Fruit fly (Drosophila melanogaster) whole organism, wandering third instar larva: ENCODE results near the gene CG10405.

Experiments used
- Abd-B ChIP-seq: fragments of >200 bp; optimal IDR thresholded peaks from 2 replicates; lab custom pipeline; 2017; ENCODE audit warnings: missing biosample characterization, missing genetic modification characterization
- CG32264 ChIP-seq: fragments of 200-800 bp; sonication (Bioruptor generic); optimal IDR thresholded peaks from 2 replicates; lab custom pipeline; 2016; ENCODE audit warnings: missing biosample characterization, missing genetic modification characterization
- CG9705 ChIP-seq: fragments of 200-800 bp; sonication (Bioruptor generic); optimal IDR thresholded peaks from 2 replicates; lab custom pipeline; 2018; ENCODE audit warnings: missing biosample characterization, mild to moderate bottlenecking, missing genetic modification characterization
- CrebA ChIP-seq: fragments of 200-800 bp; sonication (Bioruptor generic); optimal IDR thresholded peaks from 2 replicates; lab custom pipeline; 2016; ENCODE audit warnings: missing biosample characterization, mild to moderate bottlenecking, missing genetic modification characterization, borderline replicate concordance
- Dfd ChIP-seq: fragments of >200 bp; optimal IDR thresholded peaks from 2 replicates; lab custom pipeline; 2017; ENCODE audit warnings: missing biosample characterization, missing genetic modification characterization
- Dif ChIP-seq: fragments of 200-275, 200-300 bp; sonication (Bioruptor generic); optimal IDR thresholded peaks from 2 replicates; lab custom pipeline; 2018; ENCODE audit warnings: missing biosample characterization, missing genetic modification characterization; ENCODE audit not compliant: partially characterized antibody
- GATAd ChIP-seq: sonication (Bioruptor generic); optimal IDR thresholded peaks from 2 replicates; lab custom pipeline; 2016; ENCODE audit warnings: missing biosample characterization, missing genetic modification characterization
- HLH106 ChIP-seq: fragments of 200-800 bp; optimal IDR thresholded peaks from 3 replicates; lab custom pipeline; 2019; ENCODE audit warnings: missing biosample characterization, mild to moderate bottlenecking, missing genetic modification characterization, moderate library complexity
- Hnf4 ChIP-seq: fragments of 200-800 bp; sonication (Bioruptor generic); optimal IDR thresholded peaks from 2 replicates; lab custom pipeline; 2016; ENCODE audit warnings: missing biosample characterization, mild to moderate bottlenecking, missing genetic modification characterization
- Hr78 ChIP-seq: fragments of >200 bp; optimal IDR thresholded peaks from 2 replicates; lab custom pipeline; 2017; ENCODE audit warnings: missing biosample characterization, missing genetic modification characterization
- Hr83 ChIP-seq: fragments of 200-300 bp; sonication (Bioruptor generic); optimal IDR thresholded peaks from 2 replicates; lab custom pipeline; 2016; ENCODE audit warnings: missing biosample characterization, mild to moderate bottlenecking, missing genetic modification characterization, moderate library complexity; ENCODE audit not compliant: poor library complexity, severe bottlenecking
- Jra ChIP-seq: sonication (Bioruptor generic); optimal IDR thresholded peaks from 2 replicates; lab custom pipeline; 2016; ENCODE audit warnings: missing biosample characterization, missing genetic modification characterization
- Mio ChIP-seq: sonication (Bioruptor generic); optimal IDR thresholded peaks from 2 replicates; lab custom pipeline; 2016; ENCODE audit warnings: missing biosample characterization, missing genetic modification characterization
- Myc ChIP-seq: fragments of >200 bp; optimal IDR thresholded peaks from 2 replicates; lab custom pipeline; 2017
- N ChIP-seq: fragments of >200 bp; optimal IDR thresholded peaks from 2 replicates; lab custom pipeline; 2018; ENCODE audit warnings: missing biosample characterization, missing external identifiers, missing genetic modification characterization
- OdsH ChIP-seq: fragments of 200-800 bp; sonication (Bioruptor generic); optimal IDR thresholded peaks from 2 replicates; lab custom pipeline; 2016; ENCODE audit warnings: missing biosample characterization, mild to moderate bottlenecking, missing genetic modification characterization
- Rel ChIP-seq, 2 experiments: fragments of 200-800 bp; sonication (Bioruptor generic) in 1 of 2; optimal IDR thresholded peaks; 2 replicates in 1 of 2; 3 replicates in 1 of 2; lab custom pipeline; 2016 to 2019; ENCODE audit warnings: mild to moderate bottlenecking in 2 of 2, missing biosample characterization in 2 of 2, missing genetic modification characterization in 2 of 2, moderate library complexity in 1 of 2
- Sp1 ChIP-seq: fragments of 200-800 bp; sonication (Bioruptor generic); optimal IDR thresholded peaks from 3 replicates; lab custom pipeline; 2019; ENCODE audit warnings: missing biosample characterization, mild to moderate bottlenecking, missing genetic modification characterization, moderate library complexity
- Vsx2 ChIP-seq: fragments of 200-300, 225-300 bp; sonication (Bioruptor generic); optimal IDR thresholded peaks from 2 replicates; lab custom pipeline; 2018; ENCODE audit warnings: missing biosample characterization, missing genetic modification characterization; ENCODE audit not compliant: partially characterized antibody
- br ChIP-seq: fragments of 200-800 bp; sonication (Bioruptor generic); optimal IDR thresholded peaks from 2 replicates; lab custom pipeline; 2016; ENCODE audit warnings: missing biosample characterization, missing genetic modification characterization
- brk ChIP-seq: fragments of 200-800 bp; sonication (Bioruptor generic); optimal IDR thresholded peaks from 2 replicates; lab custom pipeline; 2016; ENCODE audit warnings: missing biosample characterization, mild to moderate bottlenecking, missing genetic modification characterization
- dl ChIP-seq, 2 experiments: fragments of 175-275, 200-275 bp in 1 of 2; fragments of 200-275 bp in 1 of 2; sonication (Bioruptor generic); optimal IDR thresholded peaks; lab custom pipeline; 2018; ENCODE audit warnings: mild to moderate bottlenecking in 2 of 2, missing biosample characterization in 2 of 2, missing genetic modification characterization in 2 of 2, moderate library complexity in 2 of 2; ENCODE audit not compliant: partially characterized antibody in 2 of 2, insufficient read depth in 1 of 2
- dmrt93B ChIP-seq: fragments of 200-800 bp; sonication (Bioruptor generic); optimal IDR thresholded peaks from 2 replicates; lab custom pipeline; 2018; ENCODE audit warnings: missing biosample characterization, mild to moderate bottlenecking, missing genetic modification characterization
- dsf ChIP-seq: sonication (Bioruptor generic); optimal IDR thresholded peaks from 2 replicates; lab custom pipeline; 2016; ENCODE audit warnings: missing biosample characterization, missing genetic modification characterization, borderline replicate concordance
- ey ChIP-seq: fragments of 200-800 bp; sonication (Bioruptor generic); optimal IDR thresholded peaks from 2 replicates; lab custom pipeline; 2016; ENCODE audit warnings: missing biosample characterization, missing genetic modification characterization
- foxo ChIP-seq, 2 experiments: fragments of 200-800 bp; sonication (Bioruptor generic); optimal IDR thresholded peaks; 2 replicates in 1 of 2; 3 replicates in 1 of 2; lab custom pipeline; 2016 to 2017; ENCODE audit warnings: missing biosample characterization in 2 of 2, missing genetic modification characterization in 2 of 2
- fru ChIP-seq: fragments of 200-800 bp; sonication (Bioruptor generic); optimal IDR thresholded peaks from 3 replicates; lab custom pipeline; 2016; ENCODE audit warnings: missing biosample characterization, mild to moderate bottlenecking, missing genetic modification characterization
- h ChIP-seq: fragments of 200-800 bp; sonication (Bioruptor generic); optimal IDR thresholded peaks from 3 replicates; lab custom pipeline; 2016; ENCODE audit warnings: missing biosample characterization, mild to moderate bottlenecking, missing genetic modification characterization
- jim ChIP-seq: fragments of 175-275, 200-325 bp; sonication (Bioruptor generic); optimal IDR thresholded peaks from 2 replicates; lab custom pipeline; 2016; ENCODE audit warnings: missing biosample characterization, mild to moderate bottlenecking, missing genetic modification characterization
- lola ChIP-seq: fragments of >200 bp; optimal IDR thresholded peaks from 2 replicates; lab custom pipeline; 2017; ENCODE audit warnings: missing biosample characterization, missing genetic modification characterization
- pan ChIP-seq: fragments of >200 bp; optimal IDR thresholded peaks from 2 replicates; lab custom pipeline; 2017
- psq ChIP-seq: fragments of 200-800 bp; sonication (Bioruptor generic); optimal IDR thresholded peaks from 3 replicates; lab custom pipeline; 2017; ENCODE audit warnings: missing biosample characterization, mild to moderate bottlenecking, missing genetic modification characterization, moderate library complexity
- rgr ChIP-seq: fragments of 200-800 bp; sonication (Bioruptor generic); optimal IDR thresholded peaks from 3 replicates; lab custom pipeline; 2016; ENCODE audit warnings: missing biosample characterization, mild to moderate bottlenecking, missing genetic modification characterization
- sage ChIP-seq: fragments of 200-800 bp; sonication (Bioruptor generic); optimal IDR thresholded peaks from 2 replicates; lab custom pipeline; 2016; ENCODE audit warnings: missing biosample characterization, mild to moderate bottlenecking, missing genetic modification characterization
- sv ChIP-seq: fragments of 200-800 bp; sonication (Bioruptor generic); optimal IDR thresholded peaks from 3 replicates; lab custom pipeline; 2016; ENCODE audit warnings: missing biosample characterization, missing genetic modification characterization
- tai ChIP-seq: sonication (Bioruptor generic); optimal IDR thresholded peaks from 2 replicates; lab custom pipeline; 2016; ENCODE audit warnings: missing biosample characterization, missing genetic modification characterization
- usp ChIP-seq: fragments of >200 bp; optimal IDR thresholded peaks from 2 replicates; lab custom pipeline; 2017; ENCODE audit warnings: missing biosample characterization, missing genetic modification characterization
- woc ChIP-seq: sonication (Bioruptor generic); optimal IDR thresholded peaks from 2 replicates; lab custom pipeline; 2016; ENCODE audit warnings: missing biosample characterization, mild to moderate bottlenecking, missing genetic modification characterization

CG10405 gene

DNA sequence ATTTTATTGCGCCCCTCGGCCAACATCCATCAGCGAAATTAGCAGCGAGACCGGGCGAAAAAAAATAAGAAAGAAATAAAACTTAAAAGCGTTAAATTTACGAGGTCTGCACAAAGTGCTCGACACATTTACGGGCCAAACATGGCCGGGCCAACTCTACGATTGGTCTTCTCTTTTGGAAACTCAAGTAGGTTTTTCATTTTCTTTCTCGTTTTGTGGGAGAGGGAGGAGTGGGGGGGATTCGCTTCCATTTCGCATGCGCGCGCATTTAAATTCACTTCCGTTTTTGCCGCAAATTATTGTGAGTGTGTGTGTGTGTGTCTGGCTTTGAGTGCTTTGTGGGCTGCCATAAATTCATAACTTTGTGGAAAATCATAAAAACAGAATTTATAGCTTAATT lies 26.8 kb upstream of the CG10405 start:
- TF ChIP-seq Mio (GFP tag; lab: Kevin White, UChicago) = no peak

DNA sequence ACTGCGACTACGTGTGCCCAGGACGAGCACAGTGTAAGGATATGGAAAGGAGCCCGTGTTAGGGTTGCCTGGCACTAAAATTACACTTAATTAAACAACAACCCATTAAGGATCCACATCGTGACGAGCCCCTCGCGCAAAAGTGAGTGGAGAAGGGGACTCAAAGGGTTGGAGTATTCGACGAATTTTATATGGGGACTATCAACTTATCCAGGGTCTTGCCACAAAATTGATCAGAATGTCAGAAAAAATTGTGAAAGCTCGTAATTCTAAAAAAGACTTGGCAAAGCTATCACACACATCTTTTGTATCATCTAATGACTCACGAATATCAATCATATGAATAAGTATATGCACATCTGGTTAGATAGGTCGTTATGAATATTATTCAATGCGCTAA lies 23.9 kb upstream of the CG10405 start, which contains the start of gene CG31279:
CG31279 (plus strand) TSS at position 301 of the 400 bp plus-strand sequence.
- TF ChIP-seq OdsH (GFP tag; lab: Kevin White, UChicago) (no peak), br (no peak), h (no peak), fru (GFP tag; lab: Kevin White, UChicago) (no peak), sage (GFP tag; lab: Kevin White, UChicago) (no peak), Jra (GFP tag; lab: Kevin White, UChicago) (no peak), Rel (GFP tag; optimal IDR thresholded peaks at IDR 0.05; lab: Kevin White, UChicago) (no peak), Rel (tag; optimal IDR thresholded peaks at IDR 0.05; lab: Kevin White, UChicago) (no peak), GATAd (GFP tag; lab: Kevin White, UChicago) (no peak), Mio (GFP tag; lab: Kevin White, UChicago) (no peak), HLH106 (tag; lab: Kevin White, UChicago) (no peak), Dif (GFP tag; lab: Kevin White, UChicago) (no peak), Myc (lab: Kevin White, UChicago) (no peak), ey (no peak), jim (GFP tag; lab: Kevin White, UChicago) (no peak), Sp1 (GFP tag; lab: Kevin White, UChicago) (no peak), dl (GFP tag; optimal IDR thresholded peaks at IDR 0.05; lab: Kevin White, UChicago; ENCODE audit: insufficient read depth in 1 of 2, partially characterized antibody in 2 of 2) (no peak), usp (no peak)

DNA sequence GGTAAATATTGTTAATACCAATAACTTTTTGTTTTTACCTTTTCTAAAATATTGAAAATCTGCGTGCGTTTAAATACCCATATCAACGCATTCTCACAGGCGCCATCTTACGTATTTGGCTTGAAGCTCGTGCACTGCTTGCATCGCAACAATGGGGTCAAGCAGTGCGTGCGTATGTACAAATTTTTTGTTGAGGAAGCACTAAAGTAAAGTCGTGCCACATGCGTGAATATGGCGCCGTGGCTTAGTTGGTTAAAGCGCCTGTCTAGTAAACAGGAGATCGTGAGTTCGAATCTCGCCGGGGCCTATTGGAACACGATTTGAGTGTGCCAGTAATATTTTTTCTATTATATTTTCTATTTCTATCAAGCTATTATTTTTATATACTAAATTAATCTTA lies 22.6 kb upstream of the CG10405 start:
- TF ChIP-seq HLH106 (tag; lab: Kevin White, UChicago) = peak; percentile 13
- TF ChIP-seq Sp1 (GFP tag; lab: Kevin White, UChicago) = peak; percentile 1
- peak; percentile 25 for TF ChIP-seq br
- peak; percentile 27 for TF ChIP-seq rgr (GFP tag; lab: Kevin White, UChicago)
- TF ChIP-seq Rel (GFP tag; optimal IDR thresholded peaks at IDR 0.05; lab: Kevin White, UChicago) = no peak
- peak; percentile 6 for TF ChIP-seq Rel (tag; optimal IDR thresholded peaks at IDR 0.05; lab: Kevin White, UChicago)
- no peak for TF ChIP-seq psq (GFP tag; lab: Kevin White, UChicago)
- TF ChIP-seq N (GFP tag; lab: Kevin White, UChicago) = peak; percentile 60
- TF ChIP-seq Hnf4 (GFP tag; lab: Kevin White, UChicago) = peak; percentile 66
- no peak for TF ChIP-seq lola (GFP tag; lab: Kevin White, UChicago)
- TF ChIP-seq dsf = no peak
- TF ChIP-seq GATAd (GFP tag; lab: Kevin White, UChicago) = no peak
- no peak for TF ChIP-seq jim (GFP tag; lab: Kevin White, UChicago)
- TF ChIP-seq Abd-B (GFP tag; lab: Kevin White, UChicago) = no peak
- TF ChIP-seq CG9705 (GFP tag; lab: Kevin White, UChicago) = no peak
- TF ChIP-seq Hr83 (GFP tag; lab: Kevin White, UChicago) = peak; percentile 19
- peak in 1 of 2 experiments; percentile 20 for TF ChIP-seq foxo (GFP tag; optimal IDR thresholded peaks at IDR 0.05; lab: Kevin White, UChicago)
- TF ChIP-seq woc (GFP tag; lab: Kevin White, UChicago) = no peak
- peak; percentile 85 for TF ChIP-seq Myc (lab: Kevin White, UChicago)
- no peak for TF ChIP-seq dmrt93B (GFP tag; lab: Kevin White, UChicago)

DNA sequence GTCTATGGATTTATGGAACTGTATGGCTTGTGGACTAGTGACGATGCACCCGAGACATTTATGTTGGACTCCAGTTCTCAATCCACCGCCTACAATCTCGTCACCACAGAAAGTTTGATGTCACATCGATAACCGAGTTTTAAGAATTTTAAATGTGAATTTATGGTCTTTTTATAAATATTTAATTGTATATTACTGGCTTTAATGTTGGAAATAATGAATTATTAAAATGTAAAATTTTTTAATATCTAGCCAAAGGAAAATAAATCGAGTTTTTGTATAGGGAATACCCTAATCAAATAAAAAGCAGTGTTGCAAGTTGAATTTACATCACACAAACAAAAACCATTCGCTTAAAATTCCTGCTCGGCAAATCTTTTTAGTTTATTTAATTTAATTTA lies 21.6 kb upstream of the CG10405 start, which contains the start of gene Fntb:
Fntb (plus strand) TSS at position 334 of the 401 bp plus-strand sequence.
- peak in 1 of 2 experiments; percentile 78 for TF ChIP-seq foxo (GFP tag; optimal IDR thresholded peaks at IDR 0.05; lab: Kevin White, UChicago)
- TF ChIP-seq psq (GFP tag; lab: Kevin White, UChicago) = peak; percentile 57
- TF ChIP-seq CG9705 (GFP tag; lab: Kevin White, UChicago) = peak; percentile 57
- no peak for TF ChIP-seq tai (GFP tag; lab: Kevin White, UChicago)
- TF ChIP-seq lola (GFP tag; lab: Kevin White, UChicago) = no peak
- TF ChIP-seq pan (lab: Kevin White, UChicago) = no peak
- TF ChIP-seq br = peak; percentile 68
- TF ChIP-seq dsf = no peak
- no peak for TF ChIP-seq usp
- TF ChIP-seq Vsx2 = no peak
- no peak for TF ChIP-seq Myc (lab: Kevin White, UChicago)
- TF ChIP-seq sv (GFP tag; lab: Kevin White, UChicago) = peak; percentile 15
- TF ChIP-seq Jra (GFP tag; lab: Kevin White, UChicago) = peak; percentile 51
- TF ChIP-seq h = no peak
- TF ChIP-seq Hnf4 (GFP tag; lab: Kevin White, UChicago) = no peak
- no peak for TF ChIP-seq dl (GFP tag; optimal IDR thresholded peaks at IDR 0.05; lab: Kevin White, UChicago; ENCODE audit: insufficient read depth in 1 of 2, partially characterized antibody in 2 of 2)
- TF ChIP-seq Abd-B (GFP tag; lab: Kevin White, UChicago) = no peak
- TF ChIP-seq ey = peak; percentile 51
- peak; percentile 77 for TF ChIP-seq HLH106 (tag; lab: Kevin White, UChicago)
- no peak for TF ChIP-seq brk (GFP tag; lab: Kevin White, UChicago)
- peak; percentile 64 for TF ChIP-seq rgr (GFP tag; lab: Kevin White, UChicago)
- no peak for TF ChIP-seq Hr78 (GFP tag; lab: Kevin White, UChicago)
- TF ChIP-seq CrebA (GFP tag; lab: Kevin White, UChicago) = no peak
- no peak for TF ChIP-seq Mio (GFP tag; lab: Kevin White, UChicago)
- no peak for TF ChIP-seq Dif (GFP tag; lab: Kevin White, UChicago)
- TF ChIP-seq N (GFP tag; lab: Kevin White, UChicago) = no peak
- TF ChIP-seq Dfd (GFP tag; lab: Kevin White, UChicago) = no peak
- TF ChIP-seq Sp1 (GFP tag; lab: Kevin White, UChicago) = peak; percentile 70
- TF ChIP-seq OdsH (GFP tag; lab: Kevin White, UChicago) = peak; percentile 65
- no peak for TF ChIP-seq GATAd (GFP tag; lab: Kevin White, UChicago)
- no peak for TF ChIP-seq jim (GFP tag; lab: Kevin White, UChicago)
- no peak for TF ChIP-seq Hr83 (GFP tag; lab: Kevin White, UChicago)
- no peak for TF ChIP-seq sage (GFP tag; lab: Kevin White, UChicago)
- TF ChIP-seq CG32264 (GFP tag; lab: Kevin White, UChicago) = no peak
